Worm (Caenorhabditis elegans) whole organism, L4 larva: ENCODE measurements around the gene cya-2.

Source experiments
- mes-2 ChIP-seq: sonication (generic microtip); optimal IDR thresholded peaks from 2 replicates; lab custom pipeline; 2016; ENCODE audit warnings: missing genotype, mild to moderate bottlenecking, missing genetic modification characterization, missing compliant biosample characterization; ENCODE audit not compliant: poor library complexity, severe bottlenecking
- nhr-237 ChIP-seq: sonication (generic microtip); optimal IDR thresholded peaks from 2 replicates; lab custom pipeline; 2017; ENCODE audit warnings: missing biosample characterization, missing genetic modification characterization
- nhr-76 ChIP-seq: fragments of 150-350 bp; optimal IDR thresholded peaks from 2 replicates; lab custom pipeline; 2014; ENCODE audit warnings: missing biosample characterization, missing genetic modification characterization
- unc-130 ChIP-seq: sonication (generic microtip); optimal IDR thresholded peaks from 2 replicates; lab custom pipeline; 2016; ENCODE audit warnings: missing genetic modification reagents, missing genetic modification characterization, missing compliant biosample characterization
- unc-62 ChIP-seq, 3 experiments: fragments of 150-350 bp in 1 of 3; sonication (generic microtip); optimal IDR thresholded peaks in 2 of 3; peaks in 1 of 3; 1 replicate in 1 of 3; 2 replicates in 2 of 3; lab custom pipeline; 2014 to 2017; ENCODE audit warnings: missing biosample characterization in 3 of 3, missing genetic modification characterization in 3 of 3, missing genetic modification reagents in 3 of 3, missing genotype in 1 of 3

- TF ChIP-seq nhr-237 (no peak), unc-62 (GFP tag; optimal IDR thresholded peaks at IDR 0.05 in 1 of 2; lab: Kevin White, UChicago) (no peak), unc-62 (tag; optimal IDR thresholded peaks at IDR 0.05; lab: Kevin White, UChicago) (no peak), nhr-76 (tag; lab: Kevin White, UChicago) (no peak), mes-2 (tag; lab: Kevin White, UChicago) (no peak), unc-130 (GFP tag; lab: Kevin White, UChicago) (no peak)
Measured at ce11 chrII:2051372-2051771, 28.0 kb upstream of the cya-2 start, which contains the start of gene fbxb-35.
